Worm (Caenorhabditis elegans): ENCODE measurements around the gene best-5.

- no peak for TF ChIP-seq elt-2 (tag; optimal IDR thresholded peaks at IDR 0.05)
- TF ChIP-seq pqm-1 (tag; optimal IDR thresholded peaks at IDR 0.05), result no peak
- TF ChIP-seq unc-62 (GFP tag; optimal IDR thresholded peaks at IDR 0.05), result no peak
- TF ChIP-seq pha-4 (tag; optimal IDR thresholded peaks at IDR 0.05), result no peak
- no peak for TF ChIP-seq jun-1 (tag; optimal IDR thresholded peaks at IDR 0.05)
- TF ChIP-seq lin-39 (tag; optimal IDR thresholded peaks at IDR 0.05), result no peak
- no peak for TF ChIP-seq fkh-10 (GFP tag; optimal IDR thresholded peaks at IDR 0.05)
- no peak for TF ChIP-seq zag-1 (tag; optimal IDR thresholded peaks at IDR 0.05)
- TF ChIP-seq ztf-11 (tag; optimal IDR thresholded peaks at IDR 0.05), result no peak
- no peak for TF ChIP-seq fos-1 (tag; optimal IDR thresholded peaks at IDR 0.05)
- TF ChIP-seq nhr-76 (tag; optimal IDR thresholded peaks at IDR 0.05), result no peak
- no peak for TF ChIP-seq nhr-23 (tag; optimal IDR thresholded peaks at IDR 0.05)
- TF ChIP-seq daf-12 (tag; optimal IDR thresholded peaks at IDR 0.05), result no peak
- TF ChIP-seq nhr-77 (tag; optimal IDR thresholded peaks at IDR 0.05), result no peak
Observed at ce11 chrIII:9637016-9637415, 53.0 kb downstream of the best-5 start, which contains the start of gene gei-13.
